Worm (Caenorhabditis elegans): Measurements from ENCODE around the gene T28A8.4.

- TF ChIP-seq flt-1 (GFP tag; IDR thresholded peaks at IDR 0.05): no peak
- TF ChIP-seq ama-1 (optimal IDR thresholded peaks at IDR 0.05): no peak
- no peak for TF ChIP-seq tra-4 (tag; optimal IDR thresholded peaks at IDR 0.05)
- TF ChIP-seq hmg-4 (GFP tag; optimal IDR thresholded peaks at IDR 0.05): no peak
- TF ChIP-seq ceh-13 (GFP tag; optimal IDR thresholded peaks at IDR 0.05): no peak
- TF ChIP-seq tbx-11 (GFP tag; IDR thresholded peaks at IDR 0.05): no peak
- no peak for TF ChIP-seq sea-1 (GFP tag; conservative IDR thresholded peaks at IDR 0.05)
- no peak for TF ChIP-seq B0310.2 (tag; optimal IDR thresholded peaks at IDR 0.05)
- TF ChIP-seq F13C5.2 (tag; optimal IDR thresholded peaks at IDR 0.05): no peak
These were observed 26.5 kb downstream of the T28A8.4 start for ce11 chrIII:13530017-13530416.
